Fruit fly (Drosophila melanogaster) whole organism, pupa: ENCODE results near the gene CG6071.

Experiments
- CG10348 ChIP-seq: fragments of 200-800 bp; sonication (Bioruptor generic); IDR thresholded peaks from 2 replicates; pipeline ENCODE4 v1.3.6; 2022; ENCODE audit warnings: missing biosample characterization, missing genetic modification characterization
- CG14655 ChIP-seq: fragments of 200-800 bp; sonication (Bioruptor generic); optimal IDR thresholded peaks from 3 replicates; lab custom pipeline; 2017; ENCODE audit warnings: mild to moderate bottlenecking, missing biosample characterization, missing genetic modification reagents, missing genetic modification characterization
- CG32121 ChIP-seq: fragments of 200-800 bp; sonication (Bioruptor generic); IDR thresholded peaks from 2 replicates; pipeline ENCODE4 v1.3.6; 2022; ENCODE audit warnings: missing biosample characterization, missing genetic modification characterization
- CG34367 ChIP-seq: fragments of 200-800 bp; sonication (Bioruptor generic); optimal IDR thresholded peaks from 2 replicates; lab custom pipeline; 2018; ENCODE audit warnings: missing biosample characterization, mild to moderate bottlenecking, missing genetic modification characterization
- CG4496 ChIP-seq: fragments of 200-800 bp; sonication (Bioruptor generic); IDR thresholded peaks from 3 replicates; pipeline ENCODE4 v1.3.6; 2022; ENCODE audit warnings: missing biosample characterization, missing genetic modification characterization
- CG8301 ChIP-seq: fragments of 200-800 bp; sonication (Bioruptor generic); optimal IDR thresholded peaks from 2 replicates; lab custom pipeline; 2018; ENCODE audit warnings: missing biosample characterization, mild to moderate bottlenecking, missing genetic modification characterization
- EcR ChIP-seq: fragments of 200-800 bp; sonication (Bioruptor generic); optimal IDR thresholded peaks from 3 replicates; lab custom pipeline; 2019; ENCODE audit warnings: missing biosample characterization, missing genetic modification characterization, mild to moderate bottlenecking, moderate library complexity, missing genetic modification reagents
- Pif1B ChIP-seq: fragments of 200-800 bp; sonication (Bioruptor generic); optimal IDR thresholded peaks from 3 replicates; lab custom pipeline; 2016; ENCODE audit warnings: missing biosample characterization, missing genetic modification characterization
- Snoo ChIP-seq: fragments of 200-800 bp; sonication (Bioruptor generic); optimal IDR thresholded peaks from 3 replicates; lab custom pipeline; 2017; ENCODE audit warnings: missing biosample characterization, mild to moderate bottlenecking, missing genetic modification characterization, inconsistent platforms

DNA sequence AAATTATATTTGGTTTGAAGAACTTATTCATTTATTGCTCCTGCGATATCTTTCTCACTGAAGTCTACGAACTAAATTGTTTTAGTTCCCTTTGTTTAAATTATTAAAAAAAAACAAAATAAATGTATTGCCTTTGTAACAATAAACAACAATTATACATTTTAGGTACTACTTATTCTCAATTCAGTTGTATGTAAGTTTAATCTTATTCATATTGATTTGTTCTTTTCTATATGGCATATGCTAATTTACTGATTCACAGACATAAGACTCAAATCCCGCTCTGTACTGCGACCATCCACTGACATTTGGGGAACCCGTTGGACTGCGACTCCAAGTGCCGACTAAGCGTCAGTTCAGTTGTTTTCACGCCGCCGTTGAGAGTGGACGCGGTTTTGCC is 14.7 kb downstream of the CG6071 start, which contains the start of gene CG32091:
- no peak for TF ChIP-seq CG8301 (tag; lab: Kevin White, UChicago)
- no peak for TF ChIP-seq CG34367 (tag; lab: Kevin White, UChicago)
- no peak for TF ChIP-seq Pif1B
- TF ChIP-seq EcR (GFP tag; lab: Kevin White, UChicago): no peak
- TF ChIP-seq Snoo (tag; lab: Kevin White, UChicago): no peak
- no peak for TF ChIP-seq CG4496
- TF ChIP-seq CG14655: no peak
- no peak for TF ChIP-seq CG10348 (GFP tag; lab: Robert Waterston, UW)
- no peak for TF ChIP-seq CG32121
